Fruit fly (Drosophila melanogaster): ENCODE measurements around the gene CG4558.

Gene CG4558

dm6 chrX:6859756-6860412, 10.3 kb downstream of the CG4558 start (continued):
- TF ChIP-seq svp (GFP tag) (peak; percentile 82), Ets21C (GFP tag; optimal IDR thresholded peaks at IDR 0.05) (no peak), CG8319 (GFP tag; optimal IDR thresholded peaks at IDR 0.05) (peak; percentile 75), CG31627 (GFP tag; optimal IDR thresholded peaks at IDR 0.05) (peak; percentile 23), CG1621 (tag; optimal IDR thresholded peaks at IDR 0.05) (no peak), achi (GFP tag; optimal IDR thresholded peaks at IDR 0.05) (peak; percentile 28), pdm3 (GFP tag; optimal IDR thresholded peaks at IDR 0.05) (peak; percentile 41), cyc (GFP tag; optimal IDR thresholded peaks at IDR 0.05) (peak; percentile 88), OdsH (GFP tag; optimal IDR thresholded peaks at IDR 0.05) (peak; percentile 13), eg (GFP tag; IDR thresholded peaks at IDR 0.05) (peak; percentile 72), CG6808 (GFP tag; optimal IDR thresholded peaks at IDR 0.05) (peak; percentile 88), Hr39 (GFP tag; optimal IDR thresholded peaks at IDR 0.05) (peak; percentile 31), Hr38 (GFP tag; optimal IDR thresholded peaks at IDR 0.05) (no peak)

dm6 chrX:6860413-6861089, 11.0 kb downstream of the CG4558 start:
- TF ChIP-seq CG7368 (GFP tag; optimal IDR thresholded peaks at IDR 0.05) (no peak), salr (GFP tag; optimal IDR thresholded peaks at IDR 0.05) (no peak), Hr39 (GFP tag; optimal IDR thresholded peaks at IDR 0.05) (no peak), fd85E (GFP tag; optimal IDR thresholded peaks at IDR 0.05) (no peak), CG9139 (GFP tag; optimal IDR thresholded peaks at IDR 0.05) (no peak), CG3919 (GFP tag; optimal IDR thresholded peaks at IDR 0.05) (no peak), fd59A (GFP tag; optimal IDR thresholded peaks at IDR 0.05) (no peak), fkh (GFP tag; optimal IDR thresholded peaks at IDR 0.05) (peak; percentile 44), CG4318 (GFP tag; optimal IDR thresholded peaks at IDR 0.05) (no peak), Hr4 (GFP tag; optimal IDR thresholded peaks at IDR 0.05) (peak; percentile 46), vri (GFP tag; optimal IDR thresholded peaks at IDR 0.05) (no peak), CG32006 (GFP tag; optimal IDR thresholded peaks at IDR 0.05) (peak; percentile 20), Gug (GFP tag; IDR thresholded peaks at IDR 0.05) (no peak), CG16779 (tag; optimal IDR thresholded peaks at IDR 0.05) (no peak), Met (GFP tag; optimal IDR thresholded peaks at IDR 0.05) (no peak), svp (GFP tag) (no peak), CG11762 (GFP tag; optimal IDR thresholded peaks at IDR 0.05; ENCODE audit: insufficient read depth) (no peak), CG6163 (GFP tag; IDR thresholded peaks at IDR 0.05) (no peak; the same call in 2 of the 3 replicates), CG1621 (tag; optimal IDR thresholded peaks at IDR 0.05) (no peak), CG11902 (GFP tag; optimal IDR thresholded peaks at IDR 0.05) (no peak), CG15336 (GFP tag; IDR thresholded peaks at IDR 0.05) (0 out of 2 replicates have a peak, but pooled peaks have one; percentile 13), CG6808 (GFP tag; optimal IDR thresholded peaks at IDR 0.05) (no peak), CG10669 (GFP tag; optimal IDR thresholded peaks at IDR 0.05) (no peak), CG31627 (GFP tag; optimal IDR thresholded peaks at IDR 0.05) (no peak), Sox102F (GFP tag; optimal IDR thresholded peaks at IDR 0.05) (no peak), ss (GFP tag; optimal IDR thresholded peaks at IDR 0.05) (peak; percentile 10 to 32), net (GFP tag; optimal IDR thresholded peaks at IDR 0.05) (no peak), dsx (GFP tag; optimal IDR thresholded peaks at IDR 0.05; ENCODE audit: poor library complexity, severe bottlenecking) (no peak), CG8119 (GFP tag; IDR thresholded peaks at IDR 0.05) (peak; percentile 58; the same call in 2 of the 3 replicates)

All from whole organism, prepupa.